Fruit fly (Drosophila melanogaster): ENCODE data around the gene Ocrl.

DNA sequence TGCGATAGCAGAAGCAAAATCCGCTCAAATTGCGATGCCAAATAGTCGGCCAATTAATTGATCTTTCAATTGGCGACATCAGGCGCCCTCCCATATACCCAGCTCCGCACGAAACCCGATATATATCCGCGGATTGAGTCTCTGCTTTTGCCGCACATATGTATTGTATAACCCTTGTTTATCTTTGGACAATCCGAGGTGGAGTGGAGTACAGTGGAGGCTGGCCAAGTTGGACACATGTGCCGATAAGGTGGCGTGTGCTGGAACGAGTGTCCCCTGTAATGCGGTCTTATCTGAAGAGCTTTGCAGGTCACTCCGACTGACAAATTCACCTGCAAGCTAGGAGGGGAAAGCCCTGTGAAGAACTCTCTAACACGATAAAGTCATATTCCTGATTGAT, 13.2 kb upstream of the Ocrl start:
- TF ChIP-seq CG10348 (GFP tag; IDR thresholded peaks at IDR 0.05) (no peak), CG9948 (tag; optimal IDR thresholded peaks at IDR 0.05) (no peak), gl (tag; optimal IDR thresholded peaks at IDR 0.05) (no peak), CG34367 (tag; optimal IDR thresholded peaks at IDR 0.05) (no peak), EcR (GFP tag; optimal IDR thresholded peaks at IDR 0.05) (no peak), Pif1B (GFP tag; optimal IDR thresholded peaks at IDR 0.05) (no peak), CG8301 (tag; optimal IDR thresholded peaks at IDR 0.05) (no peak), Snoo (tag; optimal IDR thresholded peaks at IDR 0.05) (no peak), CG15710 (tag; optimal IDR thresholded peaks at IDR 0.05) (no peak), CG8159 (tag; optimal IDR thresholded peaks at IDR 0.05) (no peak), Pif1A (GFP tag; optimal IDR thresholded peaks at IDR 0.05) (no peak), fd96Ca (GFP tag; IDR thresholded peaks at IDR 0.05) (no peak)
